Worm (Caenorhabditis elegans): ENCODE data around the gene W01F3.2.
A peak's percentile ranks its signal among the peaks of the same experiment; 100 is the strongest.

Gene W01F3.2

DNA sequence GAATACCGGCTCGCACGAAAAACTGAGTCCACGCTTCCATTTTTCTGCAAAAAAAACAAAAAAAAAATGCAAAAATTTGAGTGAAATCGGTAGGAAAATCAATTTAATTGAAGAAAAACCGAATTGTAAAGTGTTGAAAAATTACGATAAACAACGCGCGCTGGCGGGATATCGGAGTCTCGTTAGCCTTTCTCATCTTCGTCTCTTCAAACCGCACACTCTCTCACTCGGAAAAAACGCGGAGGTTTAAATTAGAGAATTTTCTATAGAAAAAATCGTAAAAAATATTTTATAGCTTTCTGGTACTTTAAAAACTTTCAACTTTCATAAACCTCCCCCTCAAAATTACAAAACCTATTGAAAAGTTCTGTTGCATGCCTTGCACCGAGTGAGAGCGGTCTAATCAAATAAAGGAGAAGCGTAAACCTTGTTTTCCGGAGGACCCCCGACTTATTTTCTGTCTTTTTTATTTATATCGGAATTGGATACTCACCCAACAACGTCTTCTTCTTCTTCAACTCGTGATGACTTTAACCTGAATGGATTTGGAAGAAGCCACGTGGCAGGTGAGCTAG is 44.0 kb downstream of the W01F3.2 start, which contains the start of the genes F53F8.5 and F53F8.6:
Gene F53F8.5, minus strand, starts transcription at position 52 of the 575 bp plus-strand sequence.
Gene F53F8.6, plus strand, starts transcription at position 230 of the 575 bp plus-strand sequence.
- TF ChIP-seq ceh-31 (tag; optimal IDR thresholded peaks at IDR 0.05), result peak; percentile 0
- no peak for TF ChIP-seq ceh-34 (tag; optimal IDR thresholded peaks at IDR 0.05)
- peak; percentile 15 for TF ChIP-seq nfya-1 (tag; optimal IDR thresholded peaks at IDR 0.05)
- no peak for TF ChIP-seq ceh-9 (tag; optimal IDR thresholded peaks at IDR 0.05)
- no peak for TF ChIP-seq pros-1 (tag; optimal IDR thresholded peaks at IDR 0.05)
- TF ChIP-seq fkh-10 (GFP tag; optimal IDR thresholded peaks at IDR 0.05), result no peak
- TF ChIP-seq pag-3 (tag; optimal IDR thresholded peaks at IDR 0.05; ENCODE audit: borderline replicate concordance), result no peak
- no peak for TF ChIP-seq ceh-19 (GFP tag; optimal IDR thresholded peaks at IDR 0.05)
- no peak for TF ChIP-seq dve-1 (tag; optimal IDR thresholded peaks at IDR 0.05)
- TF ChIP-seq unc-42 (tag; optimal IDR thresholded peaks at IDR 0.05), result peak; percentile 85
- TF ChIP-seq ceh-2 (tag; optimal IDR thresholded peaks at IDR 0.05), result no peak
- no peak for TF ChIP-seq unc-55 (GFP tag; optimal IDR thresholded peaks at IDR 0.05)
- TF ChIP-seq fkh-6 (tag; optimal IDR thresholded peaks at IDR 0.05), result no peak
- no peak for TF ChIP-seq odd-2 (tag; optimal IDR thresholded peaks at IDR 0.05)
- TF ChIP-seq elt-4 (tag; optimal IDR thresholded peaks at IDR 0.05), result no peak
- no peak for TF ChIP-seq madf-2 (tag; optimal IDR thresholded peaks at IDR 0.05)
- no peak for TF ChIP-seq sdc-2 (tag; optimal IDR thresholded peaks at IDR 0.05)
- no peak for TF ChIP-seq nhr-11 (tag; optimal IDR thresholded peaks at IDR 0.05)
- no peak for TF ChIP-seq K09A11.1 (tag; optimal IDR thresholded peaks at IDR 0.05; ENCODE audit: insufficient read depth)
- TF ChIP-seq C08G9.2 (tag; optimal IDR thresholded peaks at IDR 0.05), result no peak
- no peak for TF ChIP-seq lin-11 (tag; optimal IDR thresholded peaks at IDR 0.05)
- TF ChIP-seq unc-3 (GFP tag; conservative IDR thresholded peaks at IDR 0.05), result no peak
- TF ChIP-seq unc-3 (tag; optimal IDR thresholded peaks at IDR 0.05), result no peak

DNA sequence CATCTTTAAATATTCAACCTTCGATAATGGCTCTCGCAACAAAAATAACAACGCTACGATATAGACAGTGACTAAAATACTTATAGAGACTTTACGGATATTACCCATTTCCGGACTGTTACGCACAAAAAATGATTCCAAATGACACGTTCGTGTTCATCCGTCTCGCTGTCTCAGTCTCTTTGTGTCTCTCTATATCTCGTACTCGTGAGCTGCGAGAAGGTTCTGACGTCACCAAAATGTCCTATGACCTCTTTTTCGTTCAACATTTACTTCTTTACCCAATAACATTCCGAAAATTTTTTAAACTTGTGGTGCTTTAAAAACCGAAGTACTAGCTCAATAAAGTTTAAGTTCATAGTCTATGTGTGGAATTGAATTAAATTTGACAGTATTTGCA is 50.0 kb downstream of the W01F3.2 start:
- TF ChIP-seq ets-4 (tag; optimal IDR thresholded peaks at IDR 0.05) (no peak), hlh-30 (tag; optimal IDR thresholded peaks at IDR 0.05; ENCODE audit: insufficient read depth) (peak; percentile 85)

DNA sequence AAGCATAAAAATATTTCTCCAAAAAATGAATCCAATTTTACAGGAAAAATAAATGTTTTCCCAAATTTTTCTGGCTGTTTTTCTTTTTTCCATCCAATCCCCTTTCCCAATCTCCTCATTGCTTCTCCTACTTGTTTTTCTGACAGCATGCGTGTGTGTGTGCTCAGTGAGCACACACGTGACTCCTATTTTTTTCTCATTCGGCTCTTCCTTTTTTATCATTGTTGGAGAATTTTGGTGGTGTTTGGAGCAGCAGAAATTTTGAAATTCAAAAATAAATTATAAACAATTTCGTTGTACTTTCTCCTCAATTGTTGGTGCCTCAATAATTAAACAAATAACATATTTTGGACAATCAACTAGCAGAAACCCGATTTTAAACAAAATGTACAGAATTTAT is 50.5 kb downstream of the W01F3.2 start:
- TF ChIP-seq pha-2 (tag; optimal IDR thresholded peaks at IDR 0.05), result no peak
- TF ChIP-seq lin-11 (tag; optimal IDR thresholded peaks at IDR 0.05), result no peak
- no peak for TF ChIP-seq syd-9 (tag; optimal IDR thresholded peaks at IDR 0.05)
- TF ChIP-seq sdc-2 (tag; optimal IDR thresholded peaks at IDR 0.05), result no peak
- no peak for TF ChIP-seq ceh-9 (tag; optimal IDR thresholded peaks at IDR 0.05)
- TF ChIP-seq ceh-6 (GFP tag; optimal IDR thresholded peaks at IDR 0.05), result no peak
